Fruit fly (Drosophila melanogaster): ENCODE results near the gene Naa40.

Naa40 gene

DNA sequence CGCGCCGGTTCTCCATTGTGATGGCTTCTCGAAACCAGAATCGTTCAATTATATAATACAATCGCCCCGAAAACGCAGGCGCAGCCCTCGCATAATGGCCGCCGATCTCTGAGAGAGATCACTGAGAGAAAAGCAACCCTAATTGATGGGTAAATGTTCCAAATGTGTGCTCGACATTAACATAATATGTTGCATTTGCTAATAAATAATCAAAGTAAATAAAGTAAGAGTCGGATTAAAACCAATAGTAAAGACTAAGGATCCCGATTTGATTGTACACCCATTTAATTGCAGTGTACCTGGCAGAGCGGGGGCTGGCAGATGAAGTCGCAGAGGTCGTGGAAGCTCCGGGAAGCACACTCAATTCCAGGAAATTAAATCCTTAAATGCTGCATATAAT, 20.2 kb downstream of the Naa40 start:
- TF ChIP-seq CG9705 (GFP tag; optimal IDR thresholded peaks at IDR 0.05) (no peak), dl (GFP tag; optimal IDR thresholded peaks at IDR 0.05; ENCODE audit: insufficient read depth in 1 of 2, partially characterized antibody in 2 of 2) (no peak), lola (GFP tag; optimal IDR thresholded peaks at IDR 0.05) (no peak), Myc (optimal IDR thresholded peaks at IDR 0.05) (no peak), pan (optimal IDR thresholded peaks at IDR 0.05) (no peak), Abd-B (GFP tag; optimal IDR thresholded peaks at IDR 0.05) (no peak), fru (GFP tag; optimal IDR thresholded peaks at IDR 0.05) (peak; percentile 47), Hr78 (GFP tag; optimal IDR thresholded peaks at IDR 0.05) (no peak), OdsH (GFP tag; optimal IDR thresholded peaks at IDR 0.05) (no peak), h (GFP tag; optimal IDR thresholded peaks at IDR 0.05) (peak; percentile 61), rgr (GFP tag; optimal IDR thresholded peaks at IDR 0.05) (no peak), GATAd (GFP tag; optimal IDR thresholded peaks at IDR 0.05) (no peak), Vsx2 (GFP tag; optimal IDR thresholded peaks at IDR 0.05; ENCODE audit: partially characterized antibody) (no peak), tai (GFP tag; optimal IDR thresholded peaks at IDR 0.05) (no peak), ey (GFP tag; optimal IDR thresholded peaks at IDR 0.05) (peak; percentile 34), sage (GFP tag; optimal IDR thresholded peaks at IDR 0.05) (no peak), dmrt93B (GFP tag; optimal IDR thresholded peaks at IDR 0.05) (no peak), HLH106 (tag; optimal IDR thresholded peaks at IDR 0.05) (peak; percentile 45), jim (GFP tag; optimal IDR thresholded peaks at IDR 0.05) (no peak), sv (GFP tag; optimal IDR thresholded peaks at IDR 0.05) (no peak), Dfd (GFP tag; optimal IDR thresholded peaks at IDR 0.05) (no peak), dsf (GFP tag; optimal IDR thresholded peaks at IDR 0.05; ENCODE audit: borderline replicate concordance) (no peak), psq (GFP tag; optimal IDR thresholded peaks at IDR 0.05) (no peak), woc (GFP tag; optimal IDR thresholded peaks at IDR 0.05) (no peak), brk (GFP tag; optimal IDR thresholded peaks at IDR 0.05) (no peak), CG32264 (GFP tag; optimal IDR thresholded peaks at IDR 0.05) (no peak), br (GFP tag; optimal IDR thresholded peaks at IDR 0.05) (peak; percentile 30), Hnf4 (GFP tag; optimal IDR thresholded peaks at IDR 0.05) (no peak), CrebA (GFP tag; optimal IDR thresholded peaks at IDR 0.05; ENCODE audit: borderline replicate concordance) (no peak), Jra (GFP tag; optimal IDR thresholded peaks at IDR 0.05) (no peak), usp (GFP tag; optimal IDR thresholded peaks at IDR 0.05) (no peak), foxo (GFP tag; optimal IDR thresholded peaks at IDR 0.05) (peak in 1 of 2 experiments; percentile 50), N (GFP tag; optimal IDR thresholded peaks at IDR 0.05) (no peak), Sp1 (GFP tag; optimal IDR thresholded peaks at IDR 0.05) (no peak), Dif (GFP tag; optimal IDR thresholded peaks at IDR 0.05; ENCODE audit: partially characterized antibody) (no peak), Mio (GFP tag; optimal IDR thresholded peaks at IDR 0.05) (no peak), Hr83 (GFP tag; optimal IDR thresholded peaks at IDR 0.05; ENCODE audit: poor library complexity, severe bottlenecking) (no peak), Rel (GFP tag; optimal IDR thresholded peaks at IDR 0.05) (no peak), Rel (tag; optimal IDR thresholded peaks at IDR 0.05) (no peak)

- TF ChIP-seq dl (GFP tag; optimal IDR thresholded peaks at IDR 0.05; ENCODE audit: insufficient read depth in 1 of 2, partially characterized antibody in 2 of 2): no peak
- TF ChIP-seq OdsH (GFP tag; optimal IDR thresholded peaks at IDR 0.05): no peak
- no peak for TF ChIP-seq woc (GFP tag; optimal IDR thresholded peaks at IDR 0.05)
- no peak for TF ChIP-seq Hr83 (GFP tag; optimal IDR thresholded peaks at IDR 0.05; ENCODE audit: poor library complexity, severe bottlenecking)
- no peak for TF ChIP-seq dsf (GFP tag; optimal IDR thresholded peaks at IDR 0.05; ENCODE audit: borderline replicate concordance)
- no peak for TF ChIP-seq HLH106 (tag; optimal IDR thresholded peaks at IDR 0.05)
- TF ChIP-seq psq (GFP tag; optimal IDR thresholded peaks at IDR 0.05): no peak
- TF ChIP-seq h (GFP tag; optimal IDR thresholded peaks at IDR 0.05): no peak
Observed at dm6 chr3R:29701739-29702138, 23.0 kb downstream of the Naa40 start.

DNA sequence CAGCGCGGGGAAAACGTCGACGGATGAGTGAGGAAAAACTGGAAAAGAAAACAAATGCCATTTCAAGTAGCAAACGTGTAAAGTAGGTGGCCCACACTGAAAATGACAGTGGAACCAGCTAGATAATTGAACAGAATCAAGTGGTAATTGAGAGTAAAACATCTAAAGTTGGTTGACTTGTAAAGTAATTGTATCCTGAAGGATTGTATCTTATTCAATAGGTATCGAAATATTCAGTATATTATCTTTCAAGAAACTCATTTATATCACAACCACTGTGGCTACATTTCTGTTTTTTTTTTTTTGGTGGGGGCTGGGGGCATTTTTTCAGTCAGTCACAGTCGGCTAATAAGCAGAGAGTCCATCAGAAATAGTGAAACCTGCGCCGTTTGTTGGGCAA, 25.5 kb downstream of the Naa40 start:
- TF ChIP-seq CG32264 (GFP tag; optimal IDR thresholded peaks at IDR 0.05) (no peak), jim (GFP tag; optimal IDR thresholded peaks at IDR 0.05) (no peak), N (GFP tag; optimal IDR thresholded peaks at IDR 0.05) (no peak), Rel (GFP tag; optimal IDR thresholded peaks at IDR 0.05) (no peak), Rel (tag; optimal IDR thresholded peaks at IDR 0.05) (no peak), sv (GFP tag; optimal IDR thresholded peaks at IDR 0.05) (no peak), pan (optimal IDR thresholded peaks at IDR 0.05) (no peak), Abd-B (GFP tag; optimal IDR thresholded peaks at IDR 0.05) (no peak), CrebA (GFP tag; optimal IDR thresholded peaks at IDR 0.05; ENCODE audit: borderline replicate concordance) (no peak), Hnf4 (GFP tag; optimal IDR thresholded peaks at IDR 0.05) (no peak), lola (GFP tag; optimal IDR thresholded peaks at IDR 0.05) (no peak), Mio (GFP tag; optimal IDR thresholded peaks at IDR 0.05) (no peak), br (GFP tag; optimal IDR thresholded peaks at IDR 0.05) (no peak)

Data from whole organism, wandering third instar larva.